ENCODE assay signal across 4 worm cellular contexts in the genomic region with DNA sequence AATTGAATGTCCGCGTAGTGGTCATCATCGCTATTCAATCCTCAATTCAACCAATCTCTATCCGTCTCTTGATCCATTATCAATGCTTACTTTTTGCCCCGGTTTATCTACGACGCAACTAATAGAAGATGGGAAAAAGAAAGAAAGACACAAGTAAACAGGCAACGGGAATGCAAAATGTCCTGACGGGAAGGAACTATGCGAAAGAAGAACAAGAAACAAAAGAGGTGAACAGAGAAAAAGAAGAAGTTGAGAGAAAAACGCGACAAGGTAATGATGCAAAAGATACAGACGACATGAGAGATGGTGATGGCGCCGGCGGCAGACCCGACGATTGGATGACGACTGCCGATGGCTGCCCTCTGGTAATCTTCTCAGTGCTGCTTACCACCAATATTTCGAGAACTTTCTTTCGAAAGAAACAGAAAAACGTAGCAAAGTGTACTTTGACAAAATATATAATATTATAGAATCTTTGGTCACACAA.
TF ChIP-seq lines count a peak whose summit lies in the region.

No protein-coding gene starts in this region.

TF ChIP-seq in whole organism, L1 larva, 84 proteins besides CTCF, POLR2A, EP300 and RAD21 (continued from another document and continues in another):
- TF ChIP-seq ceh-63 (GFP tag; optimal IDR thresholded peaks at IDR 0.05; lab: Kevin White, UChicago) (no peak), C16A3.4 (tag; optimal IDR thresholded peaks at IDR 0.05; lab: Kevin White, UChicago) (peak; percentile 72), lin-13 (GFP tag; optimal IDR thresholded peaks at IDR 0.05; lab: Kevin White, UChicago) (peak; percentile 31), unc-30 (tag; optimal IDR thresholded peaks at IDR 0.05; lab: Kevin White, UChicago) (no peak), nhr-237 (tag; optimal IDR thresholded peaks at IDR 0.05; lab: Kevin White, UChicago) (peak; percentile 20), ceh-88 (GFP tag; IDR thresholded peaks at IDR 0.05; lab: Robert Waterston, UW) (no peak), egl-13 (tag; optimal IDR thresholded peaks at IDR 0.05; lab: Kevin White, UChicago) (peak; percentile 12), ceh-90 (tag; optimal IDR thresholded peaks at IDR 0.05; lab: Kevin White, UChicago) (no peak), nhr-77 (tag; optimal IDR thresholded peaks at IDR 0.05; lab: Kevin White, UChicago) (peak; percentile 68), lsy-2 (tag; optimal IDR thresholded peaks at IDR 0.05; lab: Kevin White, UChicago) (peak; percentile 60 to 85), swsn-7 (tag; optimal IDR thresholded peaks at IDR 0.05; lab: Kevin White, UChicago) (peak; percentile 69), sup-37 (GFP tag; optimal IDR thresholded peaks at IDR 0.05; lab: Kevin White, UChicago) (no peak), efl-1 (optimal IDR thresholded peaks at IDR 0.05; lab: Kevin White, UChicago) (peak; percentile 13 to 37), efl-1 (GFP tag; optimal IDR thresholded peaks at IDR 0.05 in 1 of 2; lab: Kevin White, UChicago) (peak; percentile 24 to 94), dpl-1 (GFP tag; optimal IDR thresholded peaks at IDR 0.05; lab: Kevin White, UChicago) (peak in 1 of 3 experiments; percentile 43), nhr-19 (GFP tag; conservative IDR thresholded peaks at IDR 0.05; lab: Robert Waterston, UW) (peak; percentile 72; the same call in 1 of the 2 replicates), fkh-4 (tag; optimal IDR thresholded peaks at IDR 0.05; lab: Kevin White, UChicago; ENCODE audit: borderline replicate concordance) (no peak), nhr-90 (tag; optimal IDR thresholded peaks at IDR 0.05; lab: Kevin White, UChicago; ENCODE audit: poor library complexity) (peak; percentile 82), ama-1 (optimal IDR thresholded peaks at IDR 0.05; lab: Kevin White, UChicago) (no peak), ceh-82 (tag; optimal IDR thresholded peaks at IDR 0.05; lab: Kevin White, UChicago) (no peak), vab-15 (tag; optimal IDR thresholded peaks at IDR 0.05; lab: Kevin White, UChicago) (no peak), pax-3 (tag; optimal IDR thresholded peaks at IDR 0.05; lab: Kevin White, UChicago) (no peak), hlh-4 (tag; optimal IDR thresholded peaks at IDR 0.05; lab: Kevin White, UChicago) (no peak), mab-9 (GFP tag; IDR thresholded peaks at IDR 0.05; lab: Robert Waterston, UW) (no peak), nhr-76 (tag; optimal IDR thresholded peaks at IDR 0.05; lab: Kevin White, UChicago) (no peak), lin-39 (tag; optimal IDR thresholded peaks at IDR 0.05; lab: Kevin White, UChicago) (no peak), ztf-11 (tag; optimal IDR thresholded peaks at IDR 0.05; lab: Kevin White, UChicago) (no peak), lir-3 (tag; optimal IDR thresholded peaks at IDR 0.05; lab: Kevin White, UChicago; ENCODE audit: poor library complexity) (peak; percentile 9), tbx-2 (tag; optimal IDR thresholded peaks at IDR 0.05; lab: Kevin White, UChicago) (peak; percentile 82), Y116A8C.19 (tag; optimal IDR thresholded peaks at IDR 0.05; lab: Kevin White, UChicago; ENCODE audit: borderline replicate concordance) (no peak), hpl-2 (GFP tag; optimal IDR thresholded peaks at IDR 0.05; lab: Kevin White, UChicago) (no peak)

TF ChIP-seq in whole organism, L2 larva, 48 proteins besides CTCF, POLR2A, EP300 and RAD21 (continued from another document):
- TF ChIP-seq nhr-23 (tag; optimal IDR thresholded peaks at IDR 0.05; lab: Kevin White, UChicago): no peak
- no peak for TF ChIP-seq lin-39 (tag; optimal IDR thresholded peaks at IDR 0.05; lab: Kevin White, UChicago)
- no peak for TF ChIP-seq skn-1 (tag; optimal IDR thresholded peaks at IDR 0.05; lab: Kevin White, UChicago)

TF ChIP-seq in whole organism, L3 larva, 47 proteins besides CTCF, POLR2A, EP300 and RAD21 (continued from another document):
- TF ChIP-seq egl-27 (tag; optimal IDR thresholded peaks at IDR 0.05; lab: Kevin White, UChicago) (peak; percentile 49), eor-1 (tag; optimal IDR thresholded peaks at IDR 0.05; lab: Kevin White, UChicago) (no peak), R02D3.7 (tag; optimal IDR thresholded peaks at IDR 0.05; lab: Kevin White, UChicago) (peak; percentile 21), nhr-25 (tag; optimal IDR thresholded peaks at IDR 0.05; lab: Kevin White, UChicago) (peak; percentile 86), ZK546.5 (tag; optimal IDR thresholded peaks at IDR 0.05; lab: Kevin White, UChicago) (no peak), lin-15B (tag; optimal IDR thresholded peaks at IDR 0.05; lab: Kevin White, UChicago) (peak; percentile 10), ceh-82 (tag; optimal IDR thresholded peaks at IDR 0.05; lab: Kevin White, UChicago) (no peak), nhr-76 (tag; optimal IDR thresholded peaks at IDR 0.05; lab: Kevin White, UChicago) (no peak), mml-1 (tag; optimal IDR thresholded peaks at IDR 0.05; lab: Kevin White, UChicago) (no peak), tbx-2 (tag; optimal IDR thresholded peaks at IDR 0.05; lab: Kevin White, UChicago) (peak; percentile 21), nhr-237 (tag; optimal IDR thresholded peaks at IDR 0.05; lab: Kevin White, UChicago) (no peak), elt-3 (tag; optimal IDR thresholded peaks at IDR 0.05; lab: Kevin White, UChicago) (peak in 2 of 3 experiments; percentile 14 to 55), hmg-11 (tag; optimal IDR thresholded peaks at IDR 0.05; lab: Kevin White, UChicago) (peak; percentile 58)

TF ChIP-seq in whole organism, L4 larva, 104 proteins besides CTCF, POLR2A, EP300 and RAD21 (continued from another document):
- TF ChIP-seq lin-13 (GFP tag; optimal IDR thresholded peaks at IDR 0.05; lab: Kevin White, UChicago) (peak; percentile 39), lin-1 (GFP tag; IDR thresholded peaks at IDR 0.05; lab: Robert Waterston, UW) (no peak; the same call in 1 of the 2 replicates), hif-1 (tag; optimal IDR thresholded peaks at IDR 0.05; lab: Kevin White, UChicago) (peak in 1 of 2 experiments; percentile 44), mxl-2 (GFP tag; conservative IDR thresholded peaks at IDR 0.05; lab: Robert Waterston, UW) (no peak), ztf-7 (tag; optimal IDR thresholded peaks at IDR 0.05; lab: Kevin White, UChicago) (no peak), lsy-2 (tag; optimal IDR thresholded peaks at IDR 0.05; lab: Kevin White, UChicago) (peak in 1 of 2 experiments; percentile 44), arid-1 (GFP tag; conservative IDR thresholded peaks at IDR 0.05; lab: Robert Waterston, UW) (no peak), dve-1 (tag; optimal IDR thresholded peaks at IDR 0.05; lab: Kevin White, UChicago; ENCODE audit: insufficient read depth) (peak; percentile 85), daf-19 (GFP tag; conservative IDR thresholded peaks at IDR 0.05; lab: Robert Waterston, UW) (no peak), mes-2 (tag; optimal IDR thresholded peaks at IDR 0.05; lab: Kevin White, UChicago; ENCODE audit: poor library complexity, severe bottlenecking) (peak; percentile 58), ces-1 (GFP tag; optimal IDR thresholded peaks at IDR 0.05; lab: Kevin White, UChicago) (no peak), nhr-25 (tag; optimal IDR thresholded peaks at IDR 0.05; lab: Kevin White, UChicago; ENCODE audit: borderline replicate concordance, insufficient read depth) (peak; percentile 84), cey-2 (tag; optimal IDR thresholded peaks at IDR 0.05; lab: Kevin White, UChicago; ENCODE audit: borderline replicate concordance, insufficient read depth) (no peak), nhr-77 (tag; optimal IDR thresholded peaks at IDR 0.05; lab: Kevin White, UChicago) (peak; percentile 74), T20F7.1 (GFP tag; optimal IDR thresholded peaks at IDR 0.05; lab: Kevin White, UChicago) (no peak), pha-4 (GFP tag; IDR thresholded peaks at IDR 0.05; lab: Robert Waterston, UW) (peak; percentile 28; the same call in 1 of the 2 replicates), pha-4 (tag; optimal IDR thresholded peaks at IDR 0.05; lab: Kevin White, UChicago) (peak; percentile 21), dmd-9 (GFP tag; IDR thresholded peaks at IDR 0.05; lab: Robert Waterston, UW) (no peak), nhr-6 (tag; optimal IDR thresholded peaks at IDR 0.05; lab: Kevin White, UChicago) (peak; percentile 62), hlh-11 (tag; optimal IDR thresholded peaks at IDR 0.05; lab: Kevin White, UChicago) (peak; percentile 94), pqm-1 (tag; optimal IDR thresholded peaks at IDR 0.05; lab: Kevin White, UChicago) (peak; percentile 89), dmd-8 (GFP tag; IDR thresholded peaks at IDR 0.05; lab: Robert Waterston, UW) (no peak), daf-16 (GFP tag; optimal IDR thresholded peaks at IDR 0.05; lab: Kevin White, UChicago) (peak; percentile 23 to 82), daf-16 (tag; optimal IDR thresholded peaks at IDR 0.05; lab: Kevin White, UChicago) (peak; percentile 97), ceh-82 (tag; optimal IDR thresholded peaks at IDR 0.05; lab: Kevin White, UChicago) (no peak), lin-39 (tag; optimal IDR thresholded peaks at IDR 0.05; lab: Kevin White, UChicago) (no peak), tag-97 (GFP tag; IDR thresholded peaks at IDR 0.05; lab: Robert Waterston, UW) (no peak), vab-7 (GFP tag; IDR thresholded peaks at IDR 0.05; lab: Robert Waterston, UW) (no peak), daf-8 (GFP tag; IDR thresholded peaks at IDR 0.05; lab: Robert Waterston, UW) (no peak), Y105C5A.15 (GFP tag; IDR thresholded peaks at IDR 0.05; lab: Robert Waterston, UW) (no peak), ztf-11 (tag; optimal IDR thresholded peaks at IDR 0.05; lab: Kevin White, UChicago) (no peak), mep-1 (tag; optimal IDR thresholded peaks at IDR 0.05; lab: Kevin White, UChicago) (peak; percentile 86), duxl-1 (tag; optimal IDR thresholded peaks at IDR 0.05; lab: Kevin White, UChicago; ENCODE audit: poor library complexity) (no peak), nhr-102 (tag; optimal IDR thresholded peaks at IDR 0.05; lab: Kevin White, UChicago) (peak; percentile 41), jun-1 (tag; optimal IDR thresholded peaks at IDR 0.05; lab: Kevin White, UChicago) (no peak), nhr-28 (tag; optimal IDR thresholded peaks at IDR 0.05; lab: Kevin White, UChicago) (peak; percentile 93), dpl-1 (GFP tag; optimal IDR thresholded peaks at IDR 0.05; lab: Kevin White, UChicago) (peak; percentile 3), snpc-1.2 (GFP tag; IDR thresholded peaks at IDR 0.05; lab: Robert Waterston, UW) (no peak), nhr-11 (tag; optimal IDR thresholded peaks at IDR 0.05; lab: Kevin White, UChicago) (peak; percentile 72), ZK337.2 (GFP tag; IDR thresholded peaks at IDR 0.05; lab: Robert Waterston, UW) (no peak), nhr-111 (GFP tag; optimal IDR thresholded peaks at IDR 0.05; lab: Kevin White, UChicago) (no peak), fos-1 (tag; optimal IDR thresholded peaks at IDR 0.05; lab: Kevin White, UChicago) (no peak), nhr-41 (GFP tag; IDR thresholded peaks at IDR 0.05; lab: Robert Waterston, UW) (no peak), F26F4.8 (GFP tag; conservative IDR thresholded peaks at IDR 0.05; lab: Robert Waterston, UW) (no peak), lin-15B (tag; optimal IDR thresholded peaks at IDR 0.05; lab: Kevin White, UChicago) (no peak), lin-29 (GFP tag; IDR thresholded peaks at IDR 0.05; lab: Robert Waterston, UW) (no peak), dmd-6 (GFP tag; IDR thresholded peaks at IDR 0.05; lab: Robert Waterston, UW) (peak; percentile 77; the same call in 1 of the 2 replicates), zfp-2 (tag; optimal IDR thresholded peaks at IDR 0.05; lab: Kevin White, UChicago) (no peak), ZK546.5 (tag; optimal IDR thresholded peaks at IDR 0.05; lab: Kevin White, UChicago) (no peak), daf-12 (tag; optimal IDR thresholded peaks at IDR 0.05; lab: Kevin White, UChicago) (no peak), skn-1 (tag; optimal IDR thresholded peaks at IDR 0.05; lab: Kevin White, UChicago) (no peak), nhr-76 (tag; optimal IDR thresholded peaks at IDR 0.05; lab: Kevin White, UChicago) (no peak), ctbp-1 (GFP tag; IDR thresholded peaks at IDR 0.05; lab: Robert Waterston, UW) (peak; percentile 41; the same call in 1 of the 2 replicates), R02D3.7 (tag; optimal IDR thresholded peaks at IDR 0.05; lab: Kevin White, UChicago) (no peak), sdz-12 (GFP tag; optimal IDR thresholded peaks at IDR 0.05; lab: Kevin White, UChicago) (no peak), F44E2.7 (GFP tag; IDR thresholded peaks at IDR 0.05; lab: Robert Waterston, UW) (no peak), tra-1 (GFP tag; IDR thresholded peaks at IDR 0.05; lab: Robert Waterston, UW) (0 out of 2 replicates have a peak, but pooled peaks have one; percentile 47), gei-8 (GFP tag; optimal IDR thresholded peaks at IDR 0.05; lab: Kevin White, UChicago) (peak; percentile 39), unc-62 (GFP tag; optimal IDR thresholded peaks at IDR 0.05 in 1 of 2; lab: Kevin White, UChicago) (peak in 1 of 2 experiments; percentile 10), unc-62 (tag; optimal IDR thresholded peaks at IDR 0.05; lab: Kevin White, UChicago) (no peak), unc-39 (tag; optimal IDR thresholded peaks at IDR 0.05; lab: Kevin White, UChicago) (no peak), set-16 (GFP tag; IDR thresholded peaks at IDR 0.05; lab: Robert Waterston, UW) (0 out of 2 replicates have a peak, but pooled peaks have one; percentile 31), ama-1 (optimal IDR thresholded peaks at IDR 0.05; lab: Kevin White, UChicago) (no peak), mdl-1 (tag; optimal IDR thresholded peaks at IDR 0.05; lab: Kevin White, UChicago) (peak in 1 of 2 experiments; percentile 84), zfp-3 (GFP tag; conservative IDR thresholded peaks at IDR 0.05; lab: Robert Waterston, UW) (no peak), nhr-237 (tag; optimal IDR thresholded peaks at IDR 0.05; lab: Kevin White, UChicago) (no peak), zag-1 (tag; optimal IDR thresholded peaks at IDR 0.05; lab: Kevin White, UChicago) (no peak), spr-3 (GFP tag; optimal IDR thresholded peaks at IDR 0.05; lab: Kevin White, UChicago) (no peak), Y75B8A.6 (GFP tag; IDR thresholded peaks at IDR 0.05; lab: Robert Waterston, UW) (no peak), egl-43 (GFP tag; IDR thresholded peaks at IDR 0.05; lab: Robert Waterston, UW) (no peak), Y5F2A.4 (GFP tag; optimal IDR thresholded peaks at IDR 0.05; lab: Kevin White, UChicago) (no peak), aly-2 (tag; optimal IDR thresholded peaks at IDR 0.05; lab: Kevin White, UChicago) (no peak)
